Worm (Caenorhabditis elegans): ENCODE results near the gene npr-25.
"Not testable (repeated sequence)": the region's sequence is repeated elsewhere in the genome, so short reads cannot be mapped to it uniquely, and the experiment has no call there.

npr-25 gene

ce11 chrV:11352893-11353292 is at the start of gene npr-25:
npr-25 (minus strand) TSS chrV:11352993.
- TF ChIP-seq sptf-1 (tag; optimal IDR thresholded peaks at IDR 0.05) = no peak
- TF ChIP-seq lin-32 (GFP tag; optimal IDR thresholded peaks at IDR 0.05) = no peak
- TF ChIP-seq lin-13 (tag; optimal IDR thresholded peaks at IDR 0.05) = no peak
- no peak for TF ChIP-seq ceh-83 (GFP tag; optimal IDR thresholded peaks at IDR 0.05)
- no peak for TF ChIP-seq flh-1 (GFP tag; optimal IDR thresholded peaks at IDR 0.05)
- no peak for TF ChIP-seq snpc-4 (tag; optimal IDR thresholded peaks at IDR 0.05)
- TF ChIP-seq mls-2 (tag; optimal IDR thresholded peaks at IDR 0.05) = no peak
- TF ChIP-seq nhr-76 (tag; optimal IDR thresholded peaks at IDR 0.05) = no peak
- no peak for TF ChIP-seq bed-3 (GFP tag; optimal IDR thresholded peaks at IDR 0.05)
- no peak for TF ChIP-seq M03D4.4 (tag; optimal IDR thresholded peaks at IDR 0.05)
- no peak for TF ChIP-seq sem-2 (GFP tag; optimal IDR thresholded peaks at IDR 0.05)
- TF ChIP-seq nhr-2 (tag; optimal IDR thresholded peaks at IDR 0.05) = no peak
- TF ChIP-seq hlh-1 (tag; optimal IDR thresholded peaks at IDR 0.05) = no peak
- no peak for TF ChIP-seq unc-39 (tag; optimal IDR thresholded peaks at IDR 0.05)
- TF ChIP-seq ces-1 (GFP tag; optimal IDR thresholded peaks at IDR 0.05) = no peak
- no peak for TF ChIP-seq mep-1 (tag; optimal IDR thresholded peaks at IDR 0.05)
- no peak for TF ChIP-seq ceh-43 (GFP tag; optimal IDR thresholded peaks at IDR 0.05)
- TF ChIP-seq ztf-11 (tag; optimal IDR thresholded peaks at IDR 0.05) = no peak
- TF ChIP-seq ham-2 (GFP tag; optimal IDR thresholded peaks at IDR 0.05) = no peak
- TF ChIP-seq mab-5 (tag; optimal IDR thresholded peaks at IDR 0.05) = no peak

ce11 chrV:11398616-11399015 is 45.8 kb upstream of the npr-25 start, which contains the start of gene nas-17:
nas-17 (plus strand) TSS chrV:11398916.
- TF ChIP-seq elt-1 (tag; optimal IDR thresholded peaks at IDR 0.05; ENCODE audit: borderline replicate concordance, insufficient read depth) = no peak
- TF ChIP-seq sem-2 (GFP tag; optimal IDR thresholded peaks at IDR 0.05) = no peak
- TF ChIP-seq elt-3 (tag; optimal IDR thresholded peaks at IDR 0.05) = no peak
- no peak for TF ChIP-seq nhr-237 (tag; optimal IDR thresholded peaks at IDR 0.05)
- no peak for TF ChIP-seq lin-32 (GFP tag; optimal IDR thresholded peaks at IDR 0.05)
- TF ChIP-seq M03D4.4 (tag; optimal IDR thresholded peaks at IDR 0.05) = no peak
- no peak for TF ChIP-seq unc-62 (GFP tag; optimal IDR thresholded peaks at IDR 0.05)
- TF ChIP-seq pha-4 (tag; optimal IDR thresholded peaks at IDR 0.05) = no peak
- TF ChIP-seq nhr-2 (tag; optimal IDR thresholded peaks at IDR 0.05) = no peak
- TF ChIP-seq ceh-43 (GFP tag; optimal IDR thresholded peaks at IDR 0.05) = no peak
- TF ChIP-seq mab-5 (tag; optimal IDR thresholded peaks at IDR 0.05) = no peak
- TF ChIP-seq nhr-76 (tag; optimal IDR thresholded peaks at IDR 0.05) = no peak
- TF ChIP-seq unc-39 (tag; optimal IDR thresholded peaks at IDR 0.05) = no peak
- TF ChIP-seq lin-13 (tag; optimal IDR thresholded peaks at IDR 0.05) = no peak
- no peak for TF ChIP-seq ztf-11 (tag; optimal IDR thresholded peaks at IDR 0.05)
- no peak for TF ChIP-seq nhr-28 (tag; optimal IDR thresholded peaks at IDR 0.05)
- no peak for TF ChIP-seq sptf-1 (tag; optimal IDR thresholded peaks at IDR 0.05)
- no peak for TF ChIP-seq lsy-2 (tag; optimal IDR thresholded peaks at IDR 0.05)
- no peak for TF ChIP-seq snpc-4 (tag; optimal IDR thresholded peaks at IDR 0.05)

- not testable (repeated sequence) for TF ChIP-seq lin-13, mls-2, nhr-28 (tag; optimal IDR thresholded peaks at IDR 0.05)
Measured at ce11 chrV:11396134-11396533, 43.3 kb upstream of the npr-25 start, which contains the start of gene nas-18. nas-18 (plus strand) TSS chrV:11396434.

ce11 chrV:11395024-11395423 is 42.2 kb upstream of the npr-25 start, which contains the start of gene K03B8.4:
K03B8.4 (minus strand) TSS chrV:11395124.
- not testable (repeated sequence) for TF ChIP-seq lin-32 (GFP tag; optimal IDR thresholded peaks at IDR 0.05); ceh-43 (GFP tag; optimal IDR thresholded peaks at IDR 0.05); ztf-11 (tag; optimal IDR thresholded peaks at IDR 0.05)

- TF ChIP-seq bed-3 (GFP tag; optimal IDR thresholded peaks at IDR 0.05) = no peak
- no peak for TF ChIP-seq mep-1 (tag; optimal IDR thresholded peaks at IDR 0.05)
- TF ChIP-seq ztf-11 (tag; optimal IDR thresholded peaks at IDR 0.05) = no peak
- no peak for TF ChIP-seq mls-2 (tag; optimal IDR thresholded peaks at IDR 0.05)
- no peak for TF ChIP-seq lin-13 (tag; optimal IDR thresholded peaks at IDR 0.05)
- TF ChIP-seq cnd-1 (tag; optimal IDR thresholded peaks at IDR 0.05) = no peak
- no peak for TF ChIP-seq M03D4.4 (tag; optimal IDR thresholded peaks at IDR 0.05)
- no peak for TF ChIP-seq unc-62 (GFP tag; optimal IDR thresholded peaks at IDR 0.05)
- TF ChIP-seq snpc-4 (tag; optimal IDR thresholded peaks at IDR 0.05) = no peak
- TF ChIP-seq drap-1 (GFP tag; optimal IDR thresholded peaks at IDR 0.05) = no peak
- no peak for TF ChIP-seq blmp-1 (tag; optimal IDR thresholded peaks at IDR 0.05)
- TF ChIP-seq unc-120 (tag; optimal IDR thresholded peaks at IDR 0.05; ENCODE audit: poor library complexity, severe bottlenecking) = no peak
- no peak for TF ChIP-seq nhr-28 (tag; optimal IDR thresholded peaks at IDR 0.05)
- TF ChIP-seq sptf-1 (tag; optimal IDR thresholded peaks at IDR 0.05) = no peak
- TF ChIP-seq elt-1 (tag; optimal IDR thresholded peaks at IDR 0.05; ENCODE audit: borderline replicate concordance, insufficient read depth) = no peak
- no peak for TF ChIP-seq ceh-39 (tag; optimal IDR thresholded peaks at IDR 0.05)
- TF ChIP-seq hlh-1 (tag; optimal IDR thresholded peaks at IDR 0.05) = no peak
- no peak for TF ChIP-seq lin-32 (GFP tag; optimal IDR thresholded peaks at IDR 0.05)
Measured at ce11 chrV:11392020-11392419, 39.2 kb upstream of the npr-25 start, which contains the start of gene nas-16. nas-16 (plus strand) TSS chrV:11392320.
